Fruit fly (Drosophila melanogaster): ENCODE data around the gene Pfrx.
A peak's percentile ranks its signal among the peaks of the same experiment; 100 is the strongest.

DNA sequence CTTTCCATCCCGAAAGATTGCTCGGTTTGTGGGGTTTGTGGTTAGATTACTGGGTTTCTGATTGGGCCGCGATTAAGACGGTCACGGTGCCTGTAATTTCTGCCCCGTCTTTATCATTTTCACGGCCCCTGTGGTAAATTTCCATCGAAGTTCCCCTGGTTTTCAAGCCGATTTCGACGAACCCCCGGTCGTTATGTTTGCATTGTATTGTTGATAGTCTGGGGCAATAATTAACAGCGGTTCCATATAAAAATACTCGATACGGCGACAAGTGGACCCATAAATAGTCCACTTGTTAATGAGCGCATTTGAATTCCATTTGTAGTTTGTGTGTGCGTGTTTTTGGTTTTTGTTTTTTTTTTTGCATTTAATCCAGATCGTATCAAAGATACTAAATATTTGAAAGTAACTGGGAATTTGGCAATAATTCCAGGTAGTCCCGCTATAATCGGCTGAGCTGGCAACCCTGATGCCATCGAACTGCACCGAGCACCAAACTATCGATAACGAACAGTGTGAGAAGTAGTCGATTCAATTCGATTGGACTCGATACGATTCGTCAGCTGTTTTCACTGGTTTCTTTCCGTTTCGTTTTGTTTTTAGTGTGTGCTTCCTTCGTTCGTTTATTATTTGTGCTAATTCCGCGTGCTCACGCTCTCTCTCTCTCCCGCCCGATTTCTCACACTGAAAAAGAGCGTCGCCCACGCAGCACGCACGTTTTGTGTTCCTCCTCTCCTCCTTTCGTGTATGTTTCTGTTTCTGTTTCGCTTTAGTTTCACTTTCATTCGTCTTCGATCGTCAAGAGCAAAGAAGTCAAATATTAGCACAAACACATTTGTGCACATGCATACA, 10.3 kb downstream of the Pfrx start:
- peak; percentile 58; the same call in 2 of the 3 replicates for TF ChIP-seq CG4496 (GFP tag; IDR thresholded peaks at IDR 0.05)
- no peak for TF ChIP-seq CG12605 (GFP tag; IDR thresholded peaks at IDR 0.05)
- peak; percentile 20; the same call in 1 of the 2 replicates for TF ChIP-seq Ets98B (GFP tag; IDR thresholded peaks at IDR 0.05)
- no peak for TF ChIP-seq CG10348 (GFP tag; IDR thresholded peaks at IDR 0.05)
- no peak for TF ChIP-seq CG13204 (GFP tag; optimal IDR thresholded peaks at IDR 0.05)
- no peak for TF ChIP-seq EcR (GFP tag; optimal IDR thresholded peaks at IDR 0.05)
- TF ChIP-seq CG32121 (GFP tag; IDR thresholded peaks at IDR 0.05) = 0 out of 2 replicates have a peak, but pooled peaks have one; percentile 24
- TF ChIP-seq CG15710 (tag; optimal IDR thresholded peaks at IDR 0.05) = no peak
- no peak for TF ChIP-seq CG17806 (tag; optimal IDR thresholded peaks at IDR 0.05)
- TF ChIP-seq CG14655 (GFP tag; optimal IDR thresholded peaks at IDR 0.05) = no peak
- TF ChIP-seq gl (tag; optimal IDR thresholded peaks at IDR 0.05) = no peak
- TF ChIP-seq Snoo (tag; optimal IDR thresholded peaks at IDR 0.05) = no peak
- TF ChIP-seq Pif1B (GFP tag; optimal IDR thresholded peaks at IDR 0.05) = no peak
